Worm (Caenorhabditis elegans): Measurements from ENCODE around the gene F56C9.10.
A peak's percentile ranks its signal among the peaks of the same experiment; 100 is the strongest.

Gene F56C9.10

DNA sequence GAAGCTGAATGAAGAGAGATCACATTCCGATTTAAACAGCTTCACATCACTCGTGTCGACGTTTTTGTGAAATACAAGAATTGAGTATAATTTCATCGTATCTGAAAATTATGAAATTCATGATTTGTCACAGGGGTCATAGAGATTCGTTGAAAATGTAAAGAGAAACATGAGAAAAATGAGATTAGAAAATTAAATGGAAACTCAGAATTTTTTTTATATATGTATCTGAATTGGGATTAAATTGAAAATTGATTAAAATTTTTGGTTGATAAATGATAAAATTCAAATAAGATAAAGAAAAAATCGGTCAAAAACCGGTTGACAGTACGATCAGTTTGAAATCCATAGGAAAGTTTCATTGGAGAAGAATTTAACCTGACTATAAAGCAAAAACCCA, 47.6 kb downstream of the F56C9.10 start, which contains the start of gene ykt-6:
Gene ykt-6, minus strand, starts transcription at position 101 of the 400 bp plus-strand sequence.
- TF ChIP-seq nhr-120 (GFP tag; IDR thresholded peaks at IDR 0.05) (no peak), nfya-2 (GFP tag; IDR thresholded peaks at IDR 0.05) (no peak), F52B5.7 (tag; optimal IDR thresholded peaks at IDR 0.05) (no peak), tbp1 (GFP tag; optimal IDR thresholded peaks at IDR 0.05) (no peak), bed-1 (GFP tag; IDR thresholded peaks at IDR 0.05) (no peak), lin-54 (GFP tag; optimal IDR thresholded peaks at IDR 0.05) (no peak), snpc-4 (GFP tag; optimal IDR thresholded peaks at IDR 0.05) (no peak), snpc-4 (tag; optimal IDR thresholded peaks at IDR 0.05) (no peak), lag-1 (GFP tag; IDR thresholded peaks at IDR 0.05) (no peak)

DNA sequence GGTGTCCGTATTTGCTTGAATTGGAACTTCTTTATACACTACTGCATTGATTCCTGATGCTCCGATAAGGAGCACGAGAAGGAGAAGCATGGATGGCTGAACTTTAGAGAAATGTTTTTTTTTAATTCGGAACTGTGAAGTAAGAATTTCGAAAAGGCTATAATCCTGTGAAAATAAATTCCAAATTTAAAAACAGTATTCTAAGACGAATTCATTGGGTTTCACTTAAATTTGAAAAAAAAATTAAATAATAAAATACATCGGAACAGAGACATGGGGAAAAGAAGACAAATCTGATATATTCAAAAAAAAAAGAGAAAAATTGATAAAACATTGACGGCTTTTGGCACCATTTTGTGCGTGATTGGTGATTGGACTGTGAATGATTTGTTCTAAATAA, 49.3 kb downstream of the F56C9.10 start, which contains the start of gene pho-5:
Gene pho-5, minus strand, starts transcription at position 101 of the 400 bp plus-strand sequence.
- no peak for TF ChIP-seq Y95B8A.8 (GFP tag; IDR thresholded peaks at IDR 0.05)
- TF ChIP-seq snpc-1.3 (tag; optimal IDR thresholded peaks at IDR 0.05; ENCODE audit: insufficient read depth) = peak; percentile 9

DNA sequence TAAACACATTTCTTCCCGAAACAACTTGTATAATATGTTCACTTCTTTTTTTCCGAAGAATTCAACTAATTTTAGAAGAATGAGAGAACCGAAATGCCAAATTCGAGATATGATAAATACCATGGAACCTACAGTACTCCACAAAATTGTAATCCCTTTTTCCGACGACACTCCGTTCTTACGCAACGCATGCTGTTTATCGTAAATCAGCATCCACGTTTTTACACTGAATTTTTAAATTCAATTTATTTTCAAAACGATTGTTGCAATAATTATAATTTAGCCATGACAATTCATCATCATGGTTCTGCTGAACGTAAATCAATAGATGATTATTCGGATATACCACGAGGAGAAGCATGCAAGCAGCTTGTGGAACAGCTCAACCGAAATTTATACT, 53.9 kb downstream of the F56C9.10 start, which contains the start of gene B0361.3:
Gene B0361.3, plus strand, starts transcription at position 284 of the 400 bp plus-strand sequence.
- TF ChIP-seq lin-40 (tag; optimal IDR thresholded peaks at IDR 0.05) (no peak), attf-3 (GFP tag; conservative IDR thresholded peaks at IDR 0.05) (peak; percentile 66; the same call in 1 of the 2 replicates), Y53F4B.3 (GFP tag; IDR thresholded peaks at IDR 0.05) (no peak), atf-7 (tag; optimal IDR thresholded peaks at IDR 0.05) (no peak), T07F8.4 (tag; optimal IDR thresholded peaks at IDR 0.05) (no peak), F22D6.2 (tag; optimal IDR thresholded peaks at IDR 0.05) (no peak), snpc-4 (GFP tag; optimal IDR thresholded peaks at IDR 0.05) (no peak), snpc-4 (tag; optimal IDR thresholded peaks at IDR 0.05) (peak in 1 of 4 experiments; percentile 55), chd-7 (tag; optimal IDR thresholded peaks at IDR 0.05) (no peak)

Data from whole organism, young adult.